Worm (Caenorhabditis elegans): ENCODE results near the gene rpl-3.

rpl-3 gene

DNA sequence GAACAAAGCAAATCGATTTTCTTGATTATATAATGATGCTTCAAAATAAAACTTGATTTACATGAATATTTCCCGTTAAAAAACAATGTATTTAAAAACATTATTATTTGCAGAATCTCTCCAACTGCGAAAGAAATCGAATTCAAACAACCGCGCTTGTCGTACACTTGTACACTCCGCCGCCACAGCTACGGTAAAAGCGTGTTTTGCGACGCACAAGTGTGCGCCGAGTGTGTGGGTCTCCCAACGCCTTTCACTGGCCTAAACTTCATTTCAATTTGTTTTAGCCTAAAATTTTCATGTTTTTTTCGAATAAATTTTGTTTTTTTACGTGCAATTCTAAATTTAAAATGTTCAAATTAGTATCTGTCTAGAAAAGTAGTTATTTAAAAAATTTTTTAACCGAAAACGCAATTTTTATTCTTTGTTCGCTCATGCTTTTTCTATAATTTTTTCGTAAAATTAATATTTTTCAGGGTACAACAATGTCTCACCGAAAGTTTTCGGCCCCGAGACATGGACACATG lies at the start of gene rpl-3 (continued):
- TF ChIP-seq ZK546.5 (tag; optimal IDR thresholded peaks at IDR 0.05) (peak in 1 of 2 experiments; percentile 93), cey-2 (tag; optimal IDR thresholded peaks at IDR 0.05; ENCODE audit: borderline replicate concordance, insufficient read depth) (peak; percentile 97), nhr-10 (tag; optimal IDR thresholded peaks at IDR 0.05) (peak; percentile 100), gei-8 (GFP tag; optimal IDR thresholded peaks at IDR 0.05) (peak; percentile 100), dmd-6 (GFP tag; IDR thresholded peaks at IDR 0.05) (peak; percentile 100), egl-43 (GFP tag; IDR thresholded peaks at IDR 0.05) (peak; percentile 100), nhr-42 (GFP tag; IDR thresholded peaks at IDR 0.05) (peak; percentile 100), snpc-1.2 (GFP tag; IDR thresholded peaks at IDR 0.05) (peak; percentile 98), ceh-20 (GFP tag; IDR thresholded peaks at IDR 0.05) (peak; percentile 100), mes-2 (tag; optimal IDR thresholded peaks at IDR 0.05; ENCODE audit: poor library complexity, severe bottlenecking) (peak; percentile 100), ces-1 (GFP tag; optimal IDR thresholded peaks at IDR 0.05) (peak; percentile 98), unc-62 (GFP tag; optimal IDR thresholded peaks at IDR 0.05 in 1 of 2) (peak; percentile 71 to 100), unc-62 (tag; optimal IDR thresholded peaks at IDR 0.05) (peak; percentile 98), ceh-28 (tag; optimal IDR thresholded peaks at IDR 0.05) (peak; percentile 92), T20F7.1 (GFP tag; optimal IDR thresholded peaks at IDR 0.05) (peak; percentile 99), fkh-10 (GFP tag; optimal IDR thresholded peaks at IDR 0.05) (peak; percentile 100), lin-38 (GFP tag; IDR thresholded peaks at IDR 0.05) (peak; percentile 100), lin-15B (tag; optimal IDR thresholded peaks at IDR 0.05) (peak; percentile 99), ceh-62 (tag; optimal IDR thresholded peaks at IDR 0.05) (no peak), nhr-25 (tag; optimal IDR thresholded peaks at IDR 0.05; ENCODE audit: borderline replicate concordance, insufficient read depth) (peak; percentile 99), duxl-1 (tag; optimal IDR thresholded peaks at IDR 0.05; ENCODE audit: poor library complexity) (peak; percentile 98), T26A8.4 (GFP tag; IDR thresholded peaks at IDR 0.05) (peak; percentile 100), jun-1 (tag; optimal IDR thresholded peaks at IDR 0.05) (peak; percentile 99), arid-1 (GFP tag; conservative IDR thresholded peaks at IDR 0.05) (peak; percentile 99), ztf-11 (tag; optimal IDR thresholded peaks at IDR 0.05) (peak; percentile 93), dmd-8 (GFP tag; IDR thresholded peaks at IDR 0.05) (peak; percentile 98), zfp-2 (tag; optimal IDR thresholded peaks at IDR 0.05) (peak; percentile 95), saeg-2 (GFP tag; IDR thresholded peaks at IDR 0.05) (peak; percentile 100), snpc-4 (tag; optimal IDR thresholded peaks at IDR 0.05) (peak; percentile 70), aly-2 (tag; optimal IDR thresholded peaks at IDR 0.05) (peak; percentile 99), vab-7 (GFP tag; IDR thresholded peaks at IDR 0.05) (peak; percentile 100), ceh-44 (GFP tag; IDR thresholded peaks at IDR 0.05) (peak; percentile 99), madf-5 (GFP tag; IDR thresholded peaks at IDR 0.05) (peak; percentile 100), F49E8.2 (tag; optimal IDR thresholded peaks at IDR 0.05; ENCODE audit: borderline replicate concordance) (peak; percentile 98), zip-2 (tag; optimal IDR thresholded peaks at IDR 0.05) (peak; percentile 97), F37D6.2 (tag; optimal IDR thresholded peaks at IDR 0.05) (peak; percentile 98), dpl-1 (GFP tag; optimal IDR thresholded peaks at IDR 0.05) (peak; percentile 100), lin-1 (GFP tag; IDR thresholded peaks at IDR 0.05) (peak; percentile 99), nhr-6 (tag; optimal IDR thresholded peaks at IDR 0.05) (peak; percentile 100), daf-12 (tag; optimal IDR thresholded peaks at IDR 0.05) (no peak), zip-11 (GFP tag; IDR thresholded peaks at IDR 0.05) (peak; percentile 92), zfp-3 (GFP tag; conservative IDR thresholded peaks at IDR 0.05) (peak; percentile 100), mxl-2 (GFP tag; conservative IDR thresholded peaks at IDR 0.05) (peak; percentile 96), tra-1 (GFP tag; IDR thresholded peaks at IDR 0.05) (peak; percentile 100), spr-3 (GFP tag; optimal IDR thresholded peaks at IDR 0.05) (peak; percentile 100), unc-130 (GFP tag; optimal IDR thresholded peaks at IDR 0.05) (peak; percentile 99), R02D3.7 (tag; optimal IDR thresholded peaks at IDR 0.05) (peak; percentile 68), ceh-32 (tag; optimal IDR thresholded peaks at IDR 0.05; ENCODE audit: poor library complexity) (peak; percentile 94), fos-1 (tag; optimal IDR thresholded peaks at IDR 0.05) (peak; percentile 99), Y48G9A.11 (GFP tag; IDR thresholded peaks at IDR 0.05) (peak; percentile 98)
